Worm (Caenorhabditis elegans) whole organism, L4/young adult: ENCODE data around the gene acp-2.

Experiments
- W03F9.2 ChIP-seq: fragments of 150-350 bp; optimal IDR thresholded peaks from 2 replicates; lab custom pipeline; 2014; ENCODE audit warnings: missing biosample characterization, missing genetic modification characterization
- dao-5 ChIP-seq: sonication (generic microtip); optimal IDR thresholded peaks from 2 replicates; lab custom pipeline; 2016; ENCODE audit warnings: missing genotype, missing genetic modification characterization, moderate library complexity, missing compliant biosample characterization
- him-1 ChIP-seq: sonication (generic microtip); optimal IDR thresholded peaks from 2 replicates; lab custom pipeline; 2016; ENCODE audit warnings: missing genotype, missing genetic modification reagents, missing genetic modification characterization, missing compliant biosample characterization

DNA sequence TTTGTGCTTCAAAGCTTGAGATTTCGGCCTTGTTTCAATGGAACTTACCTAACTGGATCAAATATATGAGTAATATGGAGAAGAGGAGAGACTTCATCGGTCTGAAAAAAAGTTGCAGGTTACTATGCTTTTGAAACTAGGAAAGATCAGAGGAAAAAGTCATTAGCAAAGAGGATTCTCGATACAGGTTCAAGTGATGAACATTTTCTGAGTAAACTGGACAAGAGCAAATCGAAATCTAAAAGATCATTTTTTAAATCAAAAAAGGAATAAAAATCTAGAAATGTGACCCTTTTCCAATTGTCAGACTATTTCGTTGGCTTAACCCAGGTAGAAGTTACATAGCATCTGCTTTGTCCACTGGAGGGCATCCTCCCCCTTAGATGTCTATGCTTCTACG lies 27.1 kb downstream of the acp-2 start, which contains the start of gene skpo-1:
- TF ChIP-seq him-1 (tag; lab: Kevin White, UChicago), result no peak
- TF ChIP-seq W03F9.2 (tag; lab: Kevin White, UChicago), result no peak
- no peak for TF ChIP-seq dao-5 (tag; lab: Kevin White, UChicago)
